Worm (Caenorhabditis elegans): Measurements from ENCODE around the gene F47D12.3.

Gene F47D12.3

DNA sequence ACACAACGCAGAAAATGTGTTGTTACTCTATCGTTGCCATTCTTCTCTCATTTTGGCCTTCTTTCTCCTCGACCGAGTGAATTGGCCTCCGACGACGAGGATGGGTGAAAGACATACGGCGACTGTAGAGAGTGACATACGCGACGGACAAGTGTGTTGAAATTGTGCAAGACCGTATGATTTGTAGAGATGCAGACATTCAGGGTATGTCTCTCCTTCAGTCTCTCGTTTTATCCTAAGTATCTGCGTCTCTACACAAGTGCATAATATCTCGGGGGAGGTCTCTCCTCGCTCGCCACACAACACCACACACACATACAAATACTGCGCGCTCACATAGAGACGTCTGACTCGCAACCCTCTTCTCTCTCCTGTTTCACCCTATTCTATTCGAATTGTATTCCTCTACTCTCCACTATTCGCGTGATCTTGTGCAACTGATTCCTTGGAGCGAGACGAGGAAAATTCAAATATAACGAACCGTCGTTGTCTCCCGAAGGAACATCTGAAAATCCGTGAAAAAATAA lies 18.1 kb upstream of the F47D12.3 start, which contains the start of gene hmg-1.2:
hmg-1.2 (plus strand) TSS at position 311 of the 527 bp plus-strand sequence.
- TF ChIP-seq ham-2 (GFP tag; optimal IDR thresholded peaks at IDR 0.05) (peak; percentile 11), nhr-12 (tag; optimal IDR thresholded peaks at IDR 0.05) (no peak), ceh-43 (GFP tag; optimal IDR thresholded peaks at IDR 0.05) (no peak), elt-3 (tag; optimal IDR thresholded peaks at IDR 0.05) (no peak), sem-2 (GFP tag; optimal IDR thresholded peaks at IDR 0.05) (no peak), blmp-1 (tag; optimal IDR thresholded peaks at IDR 0.05) (peak; percentile 13), nhr-76 (tag; optimal IDR thresholded peaks at IDR 0.05) (no peak), ceh-39 (tag; optimal IDR thresholded peaks at IDR 0.05) (peak; percentile 4), cnd-1 (tag; optimal IDR thresholded peaks at IDR 0.05) (peak; percentile 73), ces-1 (GFP tag; optimal IDR thresholded peaks at IDR 0.05) (peak; percentile 74), unc-39 (tag; optimal IDR thresholded peaks at IDR 0.05) (peak; percentile 32), zip-8 (tag; optimal IDR thresholded peaks at IDR 0.05) (no peak), tbx-8 (GFP tag; optimal IDR thresholded peaks at IDR 0.05) (no peak), sptf-1 (tag; optimal IDR thresholded peaks at IDR 0.05) (peak; percentile 62), unc-120 (tag; optimal IDR thresholded peaks at IDR 0.05; ENCODE audit: poor library complexity, severe bottlenecking) (peak; percentile 82), mep-1 (tag; optimal IDR thresholded peaks at IDR 0.05) (no peak), ztf-11 (tag; optimal IDR thresholded peaks at IDR 0.05) (no peak), flh-1 (GFP tag; optimal IDR thresholded peaks at IDR 0.05) (no peak), nhr-2 (tag; optimal IDR thresholded peaks at IDR 0.05) (no peak), unc-62 (GFP tag; optimal IDR thresholded peaks at IDR 0.05) (peak; percentile 92), nhr-28 (tag; optimal IDR thresholded peaks at IDR 0.05) (no peak), mab-5 (tag; optimal IDR thresholded peaks at IDR 0.05) (no peak), mls-2 (tag; optimal IDR thresholded peaks at IDR 0.05) (peak; percentile 65), drap-1 (GFP tag; optimal IDR thresholded peaks at IDR 0.05) (peak; percentile 59), hlh-1 (tag; optimal IDR thresholded peaks at IDR 0.05) (no peak), lin-13 (tag; optimal IDR thresholded peaks at IDR 0.05) (peak; percentile 67), nhr-237 (tag; optimal IDR thresholded peaks at IDR 0.05) (peak; percentile 56), bed-3 (GFP tag; optimal IDR thresholded peaks at IDR 0.05) (no peak), snpc-4 (tag; optimal IDR thresholded peaks at IDR 0.05) (no peak), elt-1 (tag; optimal IDR thresholded peaks at IDR 0.05; ENCODE audit: borderline replicate concordance, insufficient read depth) (no peak), ceh-83 (GFP tag; optimal IDR thresholded peaks at IDR 0.05) (no peak), lsy-2 (tag; optimal IDR thresholded peaks at IDR 0.05) (peak; percentile 68), pha-4 (tag; optimal IDR thresholded peaks at IDR 0.05) (peak; percentile 0), lin-32 (GFP tag; optimal IDR thresholded peaks at IDR 0.05) (no peak), M03D4.4 (tag; optimal IDR thresholded peaks at IDR 0.05) (no peak)

DNA sequence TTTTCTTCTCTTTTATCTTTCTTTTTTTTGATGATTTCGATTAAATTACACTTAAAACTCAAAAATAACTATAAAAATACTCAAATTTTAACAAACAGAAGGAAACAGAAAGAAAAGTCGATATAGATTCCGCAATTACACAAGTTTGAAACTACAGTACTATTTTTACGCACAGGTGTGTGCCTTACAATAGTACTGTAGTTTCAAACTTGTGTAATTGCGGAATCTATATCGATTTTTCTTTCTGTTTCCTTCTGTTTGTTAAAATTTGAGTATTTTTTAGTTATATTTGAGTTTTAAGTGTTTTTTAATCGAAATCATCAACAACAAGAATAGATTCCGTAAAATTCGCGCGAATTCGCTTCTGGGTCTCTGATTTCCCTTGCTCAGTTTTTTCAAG lies 15.2 kb upstream of the F47D12.3 start:
- TF ChIP-seq sem-2 (GFP tag; optimal IDR thresholded peaks at IDR 0.05), result no peak
- TF ChIP-seq flh-1 (GFP tag; optimal IDR thresholded peaks at IDR 0.05), result no peak
- TF ChIP-seq unc-62 (GFP tag; optimal IDR thresholded peaks at IDR 0.05), result no peak
- TF ChIP-seq ceh-83 (GFP tag; optimal IDR thresholded peaks at IDR 0.05), result no peak
- no peak for TF ChIP-seq ceh-39 (tag; optimal IDR thresholded peaks at IDR 0.05)
- TF ChIP-seq mls-2 (tag; optimal IDR thresholded peaks at IDR 0.05), result no peak
- TF ChIP-seq snpc-4 (tag; optimal IDR thresholded peaks at IDR 0.05), result no peak
- no peak for TF ChIP-seq mab-5 (tag; optimal IDR thresholded peaks at IDR 0.05)
- TF ChIP-seq nhr-12 (tag; optimal IDR thresholded peaks at IDR 0.05), result no peak
- TF ChIP-seq zip-8 (tag; optimal IDR thresholded peaks at IDR 0.05), result no peak
- no peak for TF ChIP-seq elt-1 (tag; optimal IDR thresholded peaks at IDR 0.05; ENCODE audit: borderline replicate concordance, insufficient read depth)
- TF ChIP-seq sptf-1 (tag; optimal IDR thresholded peaks at IDR 0.05), result no peak
- TF ChIP-seq nhr-2 (tag; optimal IDR thresholded peaks at IDR 0.05), result no peak
- no peak for TF ChIP-seq ztf-11 (tag; optimal IDR thresholded peaks at IDR 0.05)
- TF ChIP-seq pha-4 (tag; optimal IDR thresholded peaks at IDR 0.05), result no peak
- no peak for TF ChIP-seq ceh-43 (GFP tag; optimal IDR thresholded peaks at IDR 0.05)
- no peak for TF ChIP-seq lin-13 (tag; optimal IDR thresholded peaks at IDR 0.05)

DNA sequence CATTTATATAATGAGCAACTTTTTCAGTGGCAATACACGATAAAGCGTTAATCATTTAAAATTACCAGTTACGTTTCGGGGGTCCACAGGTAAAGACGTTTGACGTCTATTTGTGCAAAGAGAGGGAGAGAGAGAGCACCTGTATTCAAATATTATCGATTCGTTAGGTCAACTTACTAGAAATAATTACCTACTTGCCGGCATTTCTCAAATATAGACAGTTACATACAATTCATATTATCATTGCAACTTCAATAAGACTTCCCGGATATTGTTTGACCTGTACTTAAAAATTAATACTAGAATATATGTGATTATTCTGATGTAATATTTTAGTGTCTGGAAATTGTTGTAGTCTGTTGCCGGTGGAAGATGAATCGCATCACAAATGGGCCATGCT lies 12.4 kb upstream of the F47D12.3 start, which contains the start of gene gadr-3:
gadr-3 (minus strand) TSS at position 101 of the 400 bp plus-strand sequence.
- TF ChIP-seq unc-39 (tag; optimal IDR thresholded peaks at IDR 0.05), result no peak
- TF ChIP-seq pha-4 (tag; optimal IDR thresholded peaks at IDR 0.05), result no peak
- TF ChIP-seq ceh-43 (GFP tag; optimal IDR thresholded peaks at IDR 0.05), result no peak
- no peak for TF ChIP-seq elt-1 (tag; optimal IDR thresholded peaks at IDR 0.05; ENCODE audit: borderline replicate concordance, insufficient read depth)

Measured in whole organism, mixed stage, embryonic.